Fruit fly (Drosophila melanogaster) whole organism, adult: Measurements from ENCODE around the gene Ctr1B.

Experiments used
- CG14711 ChIP-seq: fragments of 200-800 bp; sonication (Bioruptor generic); optimal IDR thresholded peaks from 2 replicates; lab custom pipeline; 2018; ENCODE audit warnings: missing biosample characterization, mild to moderate bottlenecking, missing genetic modification characterization, moderate library complexity
- CG1620 ChIP-seq: fragments of 200-800 bp; sonication (Bioruptor generic); optimal IDR thresholded peaks from 2 replicates; lab custom pipeline; 2016; ENCODE audit warnings: missing biosample characterization, missing genetic modification characterization
- CG33017 ChIP-seq: fragments of 200-800 bp; sonication (Bioruptor generic); optimal IDR thresholded peaks from 2 replicates; lab custom pipeline; 2018; ENCODE audit warnings: missing biosample characterization, mild to moderate bottlenecking, missing genetic modification characterization, moderate library complexity
- CG7045 ChIP-seq: fragments of 200-800 bp; sonication (Bioruptor generic); optimal IDR thresholded peaks from 2 replicates; lab custom pipeline; 2017; ENCODE audit warnings: missing biosample characterization, mild to moderate bottlenecking, missing genetic modification characterization
- CG7101 ChIP-seq: fragments of 200-800 bp; sonication (Bioruptor generic); optimal IDR thresholded peaks from 2 replicates; lab custom pipeline; 2018; ENCODE audit warnings: missing biosample characterization, mild to moderate bottlenecking, missing genetic modification characterization, moderate library complexity
- Crg-1 ChIP-seq: fragments of 200-800 bp; sonication (Bioruptor generic); optimal IDR thresholded peaks from 2 replicates; lab custom pipeline; 2016; ENCODE audit warnings: missing biosample characterization, missing genetic modification characterization
- bab1 ChIP-seq: fragments of 200-800 bp; sonication (Bioruptor generic); optimal IDR thresholded peaks from 3 replicates; lab custom pipeline; 2019; ENCODE audit warnings: missing biosample characterization, mild to moderate bottlenecking, missing genetic modification characterization, moderate library complexity
- cnc ChIP-seq, 2 experiments: fragments of >200 bp; optimal IDR thresholded peaks; 2 replicates each; lab custom pipeline; 2017
- kay ChIP-seq: fragments of 200-800 bp; sonication (Bioruptor generic); peaks from one replicate; lab custom pipeline; 2016; ENCODE audit warnings: missing biosample characterization, missing genetic modification characterization, borderline replicate concordance
- ovo ChIP-seq: fragments of 200-800 bp; sonication (Bioruptor generic); optimal IDR thresholded peaks from 2 replicates; lab custom pipeline; 2016; ENCODE audit warnings: missing biosample characterization, missing genetic modification characterization
- tj ChIP-seq: fragments of 200-800 bp; sonication (Bioruptor generic); optimal IDR thresholded peaks from 3 replicates; lab custom pipeline; 2017; ENCODE audit warnings: missing biosample characterization, mild to moderate bottlenecking, missing genetic modification characterization, moderate library complexity
- toe ChIP-seq: fragments of 200-800 bp; sonication (Bioruptor generic); optimal IDR thresholded peaks from 2 replicates; lab custom pipeline; 2016; ENCODE audit warnings: missing biosample characterization, missing genetic modification characterization

- TF ChIP-seq kay (GFP tag; lab: Kevin White, UChicago) (no peak), CG7045 (GFP tag; lab: Kevin White, UChicago) (no peak), CG7101 (tag; lab: Kevin White, UChicago) (no peak), ovo (GFP tag; lab: Kevin White, UChicago) (no peak), Crg-1 (GFP tag; lab: Kevin White, UChicago) (no peak), bab1 (GFP tag; lab: Kevin White, UChicago) (no peak), CG1620 (GFP tag; lab: Kevin White, UChicago) (no peak), toe (GFP tag; lab: Kevin White, UChicago) (no peak), cnc (optimal IDR thresholded peaks at IDR 0.05; lab: Kevin White, UChicago) (no peak), CG14711 (tag; lab: Kevin White, UChicago) (no peak), CG33017 (tag; lab: Kevin White, UChicago) (no peak), tj (GFP tag; lab: Kevin White, UChicago) (no peak)
Measured at dm6 chr3R:8312037-8312436, 5.4 kb upstream of the Ctr1B start, which contains the start of the genes CG11694 and CG11698.
